Worm (Caenorhabditis elegans) whole organism, young adult: ENCODE results near the gene irld-33.

Source experiments
- F39B2.1 ChIP-seq: fragments of 200-800 bp; sonication (Bioruptor generic); IDR thresholded peaks from 2 replicates; pipeline ENCODE4 v1.3.6; 2022; ENCODE audit warnings: missing genetic modification reagents, missing genetic modification characterization, missing compliant biosample characterization
- ama-1 ChIP-seq, 3 experiments: fragments of 150-350 bp in 1 of 3; sonication (generic microtip) in 2 of 3; optimal IDR thresholded peaks; 2 replicates each; lab custom pipeline; 2014 to 2018; ENCODE audit warnings: missing biosample characterization in 2 of 3, missing genetic modification characterization in 2 of 3, missing genetic modification reagents in 2 of 3

ce11 chrII:1761564-1761963 lies 22.7 kb downstream of the irld-33 start, which contains the start of gene F36H5.4:
- TF ChIP-seq F39B2.1 (GFP tag; lab: Robert Waterston, UW) (no peak), ama-1 (optimal IDR thresholded peaks at IDR 0.05; lab: Kevin White, UChicago) (no peak), ama-1 (GFP tag; optimal IDR thresholded peaks at IDR 0.05; lab: Kevin White, UChicago) (no peak)
